Fruit fly (Drosophila melanogaster) whole organism, embryonic: ENCODE results near the gene Rab14.

Experiments used
- Ada2b ChIP-seq: fragments of 200-800 bp; sonication (Bioruptor generic); IDR thresholded peaks from 2 replicates; pipeline ENCODE4 v1.3.6; 2022; ENCODE audit warnings: missing biosample characterization, missing genetic modification characterization
- Adf1 ChIP-seq: fragments of 200-800 bp; sonication (Bioruptor generic); IDR thresholded peaks from 2 replicates; pipeline ENCODE4 v1.3.6; 2022; ENCODE audit warnings: missing biosample characterization, missing genetic modification characterization
- CG13424 ChIP-seq: fragments of 200-800 bp; sonication (Bioruptor generic); optimal IDR thresholded peaks from 2 replicates; lab custom pipeline; 2019; ENCODE audit warnings: missing biosample characterization, mild to moderate bottlenecking, missing genetic modification characterization, moderate library complexity
- CG15073 ChIP-seq: fragments of 200-800 bp; sonication (Bioruptor generic); optimal IDR thresholded peaks from 2 replicates; lab custom pipeline; 2016; ENCODE audit warnings: missing biosample characterization, missing genetic modification characterization
- CG16813 ChIP-seq: fragments of 200-800 bp; sonication (Bioruptor generic); IDR thresholded peaks from 3 replicates; pipeline ENCODE4 v1.3.6; 2022; ENCODE audit warnings: missing biosample characterization, missing genetic modification characterization; ENCODE audit not compliant: partially characterized antibody
- CG17186 ChIP-seq: fragments of 200-800 bp; sonication (Bioruptor generic); optimal IDR thresholded peaks from 3 replicates; lab custom pipeline; 2017; ENCODE audit warnings: missing biosample characterization, missing genetic modification reagents, missing genetic modification characterization
- CG18599 ChIP-seq: fragments of 200-800 bp; sonication (Bioruptor generic); optimal IDR thresholded peaks from 3 replicates; lab custom pipeline; 2017; ENCODE audit warnings: missing biosample characterization, missing genetic modification characterization, mild to moderate bottlenecking, moderate library complexity, missing genetic modification reagents
- CG2120 ChIP-seq: fragments of 200-800 bp; sonication (Bioruptor generic); optimal IDR thresholded peaks from 3 replicates; lab custom pipeline; 2016; ENCODE audit warnings: missing biosample characterization, missing genetic modification characterization
- CG2889 ChIP-seq: fragments of 200-800 bp; sonication (Bioruptor generic); IDR thresholded peaks from 3 replicates; pipeline ENCODE4 v1.3.6; 2022; ENCODE audit warnings: missing biosample characterization, missing genetic modification characterization
- CG30431 ChIP-seq: fragments of 200-800 bp; sonication (Bioruptor generic); optimal IDR thresholded peaks from 2 replicates; lab custom pipeline; 2017; ENCODE audit warnings: missing biosample characterization, missing genetic modification characterization
- CG31365 ChIP-seq: fragments of 200-800 bp; sonication (Bioruptor generic); optimal IDR thresholded peaks from 2 replicates; lab custom pipeline; 2018; ENCODE audit warnings: missing biosample characterization, mild to moderate bottlenecking, missing genetic modification characterization
- CG4328 ChIP-seq: fragments of 200-800 bp; sonication (Bioruptor generic); optimal IDR thresholded peaks from 3 replicates; lab custom pipeline; 2017; ENCODE audit warnings: missing biosample characterization, missing genetic modification reagents, missing genetic modification characterization
- CG4360 ChIP-seq: fragments of 200-800 bp; sonication (Bioruptor generic); IDR thresholded peaks from 2 replicates; pipeline ENCODE4 v1.3.6; 2022; ENCODE audit warnings: missing biosample characterization, missing genetic modification characterization
- CG6683 ChIP-seq: fragments of 200-800 bp; sonication (Bioruptor generic); optimal IDR thresholded peaks from 2 replicates; lab custom pipeline; 2017; ENCODE audit warnings: missing biosample characterization, mild to moderate bottlenecking, missing genetic modification characterization, missing genetic modification reagents
- CG7839 ChIP-seq: fragments of 200-800 bp; sonication (Bioruptor generic); optimal IDR thresholded peaks from 3 replicates; lab custom pipeline; 2018; ENCODE audit warnings: missing biosample characterization, mild to moderate bottlenecking, missing genetic modification characterization, moderate library complexity
- CG8290 ChIP-seq, 3 experiments: fragments of 200-800 bp; sonication (Bioruptor generic); optimal IDR thresholded peaks; 2 replicates each; lab custom pipeline; 2016 to 2019; ENCODE audit warnings: missing biosample characterization in 3 of 3, missing genetic modification characterization in 3 of 3, mild to moderate bottlenecking in 2 of 3, moderate library complexity in 1 of 3
- CG9609 ChIP-seq: fragments of 200-800 bp; sonication (Bioruptor generic); optimal IDR thresholded peaks from 3 replicates; lab custom pipeline; 2016; ENCODE audit warnings: missing biosample characterization, missing genetic modification characterization
- CG9727 ChIP-seq: fragments of 200-800 bp; sonication (Bioruptor generic); optimal IDR thresholded peaks from 3 replicates; lab custom pipeline; 2017; ENCODE audit warnings: missing biosample characterization, mild to moderate bottlenecking, missing genetic modification characterization
- CoRest ChIP-seq: fragments of 200-800 bp; sonication (Bioruptor generic); optimal IDR thresholded peaks from 3 replicates; lab custom pipeline; 2018; ENCODE audit warnings: missing biosample characterization, mild to moderate bottlenecking, missing genetic modification characterization, moderate library complexity
- E2f1 ChIP-seq: fragments of 200-800 bp; sonication (Bioruptor generic); IDR thresholded peaks from 2 replicates; pipeline ENCODE4 v1.3.6; 2022; ENCODE audit warnings: missing biosample characterization, missing genetic modification characterization
- Eip74EF ChIP-seq, 2 experiments: fragments of 200-800 bp in 1 of 2; fragments of >200 bp in 1 of 2; sonication (Bioruptor generic) in 1 of 2; optimal IDR thresholded peaks; 2 replicates each; lab custom pipeline; 2017 to 2019; ENCODE audit warnings: missing biosample characterization in 2 of 2, missing genetic modification characterization in 2 of 2, mild to moderate bottlenecking in 1 of 2, moderate library complexity in 1 of 2
- Elba2 ChIP-seq: fragments of 200-800 bp; sonication (Bioruptor generic); optimal IDR thresholded peaks from 3 replicates; lab custom pipeline; 2016; ENCODE audit warnings: missing biosample characterization, missing genetic modification characterization
- H2.0 ChIP-seq: fragments of 200-800 bp; sonication (Bioruptor generic); IDR thresholded peaks from 2 replicates; pipeline ENCODE4 v1.3.6; 2022; ENCODE audit warnings: missing biosample characterization, missing genetic modification characterization
- HLHmδ ChIP-seq: fragments of 200-800 bp; sonication (Bioruptor generic); optimal IDR thresholded peaks from 2 replicates; lab custom pipeline; 2018; ENCODE audit warnings: missing biosample characterization, mild to moderate bottlenecking, missing genetic modification characterization, moderate library complexity
- Hr3 ChIP-seq: fragments of 200-800 bp; sonication (Bioruptor generic); optimal IDR thresholded peaks from 3 replicates; lab custom pipeline; 2016; ENCODE audit warnings: missing biosample characterization, missing genetic modification characterization
- Hr78 ChIP-seq, 2 experiments: fragments of 200-800 bp in 1 of 2; fragments of >200 bp in 1 of 2; sonication (Bioruptor generic) in 1 of 2; optimal IDR thresholded peaks; 2 replicates each; lab custom pipeline; 2017 to 2019; ENCODE audit warnings: missing biosample characterization in 2 of 2, missing genetic modification characterization in 2 of 2, mild to moderate bottlenecking in 1 of 2, moderate library complexity in 1 of 2
- Lim3 ChIP-seq: fragments of 200-800 bp; sonication (Bioruptor generic); IDR thresholded peaks from 2 replicates; pipeline ENCODE4 v1.3.6; 2022; ENCODE audit warnings: missing biosample characterization, missing genetic modification characterization
- MBD-R2 ChIP-seq: fragments of 200-800 bp; sonication (Bioruptor generic); IDR thresholded peaks from 2 replicates; pipeline ENCODE4 v1.3.6; 2022; ENCODE audit warnings: missing biosample characterization, missing genetic modification characterization
- Med ChIP-seq: fragments of 200-800 bp; sonication (Bioruptor generic); peaks from one replicate; lab custom pipeline; 2016; ENCODE audit warnings: missing biosample characterization, missing genetic modification characterization, mild to moderate bottlenecking, inconsistent platforms, moderate library complexity
- NC2α ChIP-seq: fragments of 200-800 bp; sonication (Bioruptor generic); optimal IDR thresholded peaks from 2 replicates; lab custom pipeline; 2016; ENCODE audit warnings: missing biosample characterization, missing genetic modification characterization
- NFAT ChIP-seq: fragments of 200-800 bp; sonication (Bioruptor generic); IDR thresholded peaks from 2 replicates; pipeline ENCODE4 v1.3.6; 2022; ENCODE audit warnings: missing biosample characterization, missing genetic modification characterization
- NK7.1 ChIP-seq: fragments of 200-800 bp; sonication (Bioruptor generic); optimal IDR thresholded peaks from 3 replicates; lab custom pipeline; 2016; ENCODE audit warnings: missing biosample characterization, missing genetic modification characterization
- Oli ChIP-seq: fragments of 200-800 bp; sonication (Bioruptor generic); optimal IDR thresholded peaks from 2 replicates; lab custom pipeline; 2018; ENCODE audit warnings: missing biosample characterization, mild to moderate bottlenecking, missing genetic modification characterization, moderate library complexity
- Optix ChIP-seq: fragments of 200-800 bp; sonication (Bioruptor generic); IDR thresholded peaks from 3 replicates; pipeline ENCODE4 v1.3.6; 2022; ENCODE audit warnings: missing biosample characterization, missing genetic modification characterization
- Rfx ChIP-seq: fragments of 200-800 bp; sonication (Bioruptor generic); IDR thresholded peaks from 2 replicates; pipeline ENCODE4 v1.3.6; 2022; ENCODE audit warnings: missing biosample characterization, missing genetic modification characterization
- bigmax ChIP-seq: fragments of 200-800 bp; sonication (Bioruptor generic); optimal IDR thresholded peaks from 2 replicates; lab custom pipeline; 2018; ENCODE audit warnings: missing biosample characterization, mild to moderate bottlenecking, missing genetic modification characterization
- dati ChIP-seq: fragments of 200-800 bp; sonication (Bioruptor generic); IDR thresholded peaks from 2 replicates; pipeline ENCODE4 v1.3.6; 2022; ENCODE audit warnings: missing biosample characterization, missing genetic modification characterization
- dmrt99B ChIP-seq: fragments of 200-800 bp; sonication (Bioruptor generic); optimal IDR thresholded peaks from 2 replicates; lab custom pipeline; 2018; ENCODE audit warnings: missing biosample characterization, mild to moderate bottlenecking, missing genetic modification characterization, moderate library complexity
- dysf ChIP-seq: fragments of 200-800 bp; sonication (Bioruptor generic); IDR thresholded peaks from 3 replicates; pipeline ENCODE4 v1.3.6; 2022; ENCODE audit warnings: missing biosample characterization, missing genetic modification characterization
- fd64A ChIP-seq: fragments of 200-800 bp; sonication (Bioruptor generic); optimal IDR thresholded peaks from 3 replicates; lab custom pipeline; 2018; ENCODE audit warnings: missing biosample characterization, mild to moderate bottlenecking, missing genetic modification characterization
- grn ChIP-seq: fragments of 200-800 bp; sonication (Bioruptor generic); optimal IDR thresholded peaks from 3 replicates; lab custom pipeline; 2017; ENCODE audit warnings: missing biosample characterization, missing genetic modification characterization
- gt ChIP-seq: fragments of 200-800 bp; sonication (Bioruptor generic); IDR thresholded peaks from 2 replicates; pipeline ENCODE4 v1.3.6; 2022; ENCODE audit warnings: missing biosample characterization, missing genetic modification characterization
- klu ChIP-seq: fragments of 200-800 bp; sonication (Bioruptor generic); IDR thresholded peaks from 2 replicates; pipeline ENCODE4 v1.3.6; 2022; ENCODE audit warnings: missing biosample characterization, missing genetic modification characterization
- kni ChIP-seq: fragments of 200-800 bp; sonication (Bioruptor generic); optimal IDR thresholded peaks from 3 replicates; lab custom pipeline; 2017; ENCODE audit warnings: mild to moderate bottlenecking, missing biosample characterization, missing genetic modification reagents, missing genetic modification characterization
- luna ChIP-seq: fragments of 200-800 bp; sonication (Bioruptor generic); optimal IDR thresholded peaks from 2 replicates; lab custom pipeline; 2016; ENCODE audit warnings: missing biosample characterization, missing genetic modification characterization
- mam ChIP-seq: fragments of 200-800 bp; sonication (Bioruptor generic); optimal IDR thresholded peaks from 3 replicates; lab custom pipeline; 2016; ENCODE audit warnings: missing biosample characterization, missing genetic modification characterization
- org-1 ChIP-seq: fragments of 200-800 bp; sonication (Bioruptor generic); optimal IDR thresholded peaks from 2 replicates; lab custom pipeline; 2017; ENCODE audit warnings: missing biosample characterization, missing genetic modification characterization
- run ChIP-seq: fragments of 200-800 bp; sonication (Bioruptor generic); optimal IDR thresholded peaks from 3 replicates; lab custom pipeline; 2018; ENCODE audit warnings: missing biosample characterization, mild to moderate bottlenecking, missing genetic modification characterization
- schlank ChIP-seq: fragments of 200-800 bp; sonication (Bioruptor generic); optimal IDR thresholded peaks from 2 replicates; lab custom pipeline; 2018; ENCODE audit warnings: missing biosample characterization, mild to moderate bottlenecking, missing genetic modification characterization
- sd ChIP-seq: fragments of 200-800 bp; sonication (Bioruptor generic); optimal IDR thresholded peaks from 3 replicates; lab custom pipeline; 2018; ENCODE audit warnings: missing biosample characterization, mild to moderate bottlenecking, missing genetic modification characterization, moderate library complexity
- stc ChIP-seq: fragments of 200-800 bp; sonication (Bioruptor generic); IDR thresholded peaks from 2 replicates; pipeline ENCODE4 v1.3.6; 2022; ENCODE audit warnings: missing biosample characterization, missing genetic modification characterization

Gene Rab14

dm6 chr2L:14396263-14396662 lies 41.3 kb downstream of the Rab14 start (continued):
- TF ChIP-seq mam (GFP tag; lab: Kevin White, UChicago), result no peak
- peak; percentile 4 for TF ChIP-seq CG7839 (tag; lab: Kevin White, UChicago)
- TF ChIP-seq NC2α (GFP tag; lab: Kevin White, UChicago), result no peak
- TF ChIP-seq dati (GFP tag; lab: Robert Waterston, UW), result no peak
- no peak for TF ChIP-seq CG9727 (GFP tag; lab: Kevin White, UChicago)
- TF ChIP-seq NK7.1 (GFP tag; lab: Kevin White, UChicago), result no peak
- no peak for TF ChIP-seq CG15073
- TF ChIP-seq H2.0 (GFP tag; lab: Robert Waterston, UW), result no peak
- TF ChIP-seq CG30431 (GFP tag; lab: Kevin White, UChicago), result no peak
- TF ChIP-seq CG31365 (tag; lab: Kevin White, UChicago), result no peak
- no peak for TF ChIP-seq Hr3 (GFP tag; lab: Kevin White, UChicago)
- TF ChIP-seq schlank (tag; lab: Kevin White, UChicago), result no peak
- TF ChIP-seq Oli (tag; lab: Kevin White, UChicago), result no peak
- TF ChIP-seq CG18599 (GFP tag; lab: Kevin White, UChicago), result peak; percentile 40
- no peak for TF ChIP-seq CG6683 (GFP tag; lab: Kevin White, UChicago)
- TF ChIP-seq Lim3 (GFP tag; lab: Robert Waterston, UW), result no peak
- TF ChIP-seq CG4328 (GFP tag; lab: Kevin White, UChicago), result no peak
- TF ChIP-seq klu (GFP tag; lab: Robert Waterston, UW), result no peak
- TF ChIP-seq E2f1, result no peak
- TF ChIP-seq stc (GFP tag; lab: Robert Waterston, UW), result peak; percentile 26; the same call in 1 of the 2 replicates
- no peak for TF ChIP-seq CG8290 (GFP tag; optimal IDR thresholded peaks at IDR 0.05; lab: Kevin White, UChicago)
- no peak for TF ChIP-seq CG8290 (tag; optimal IDR thresholded peaks at IDR 0.05; lab: Kevin White, UChicago)
- TF ChIP-seq Med (GFP tag; lab: Kevin White, UChicago), result peak; percentile 48
- no peak for TF ChIP-seq CG2120 (GFP tag; lab: Kevin White, UChicago)
- no peak for TF ChIP-seq org-1
- peak in 1 of 2 experiments; percentile 41 for TF ChIP-seq Eip74EF (GFP tag; optimal IDR thresholded peaks at IDR 0.05; lab: Kevin White, UChicago)
- no peak for TF ChIP-seq MBD-R2 (GFP tag; lab: Robert Waterston, UW)
- no peak for TF ChIP-seq Rfx (GFP tag; lab: Robert Waterston, UW)
- TF ChIP-seq CG16813 (GFP tag; lab: Robert Waterston, UW), result no peak
- no peak for TF ChIP-seq CG13424 (tag; lab: Kevin White, UChicago)
- no peak for TF ChIP-seq Adf1 (GFP tag; lab: Robert Waterston, UW)
- TF ChIP-seq HLHmδ (GFP tag; lab: Kevin White, UChicago), result no peak
- TF ChIP-seq gt (GFP tag; lab: Robert Waterston, UW), result no peak
- TF ChIP-seq CG9609 (GFP tag; lab: Kevin White, UChicago), result no peak
- no peak for TF ChIP-seq luna
- TF ChIP-seq Hr78 (GFP tag; optimal IDR thresholded peaks at IDR 0.05; lab: Kevin White, UChicago), result peak in 1 of 2 experiments; percentile 62
- TF ChIP-seq sd, result peak; percentile 65
- TF ChIP-seq kni (GFP tag; lab: Kevin White, UChicago), result peak; percentile 16
- TF ChIP-seq CG4360 (GFP tag; lab: Robert Waterston, UW), result peak; percentile 28; the same call in 1 of the 2 replicates
- TF ChIP-seq run, result no peak
- TF ChIP-seq dmrt99B, result peak; percentile 26
- no peak for TF ChIP-seq fd64A (GFP tag; lab: Kevin White, UChicago)
- TF ChIP-seq Ada2b (GFP tag; lab: Robert Waterston, UW), result no peak
- no peak for TF ChIP-seq NFAT (GFP tag; lab: Robert Waterston, UW)
- TF ChIP-seq CoRest (tag; lab: Kevin White, UChicago), result no peak
- no peak for TF ChIP-seq CG17186 (GFP tag; lab: Kevin White, UChicago)
- TF ChIP-seq grn (GFP tag; lab: Kevin White, UChicago), result no peak
- no peak for TF ChIP-seq dysf (GFP tag; lab: Robert Waterston, UW)
- TF ChIP-seq Optix (GFP tag; lab: Robert Waterston, UW), result no peak
- TF ChIP-seq bigmax (GFP tag; lab: Kevin White, UChicago), result no peak
- TF ChIP-seq CG2889 (GFP tag; lab: Robert Waterston, UW), result no peak
- TF ChIP-seq Elba2 (GFP tag; lab: Kevin White, UChicago), result no peak
